Fruit fly (Drosophila melanogaster) whole organism, adult: Measurements from ENCODE around the gene CG11977.

ENCODE experiments used
- CG11617 ChIP-seq: fragments of 200-800 bp; sonication (Bioruptor generic); optimal IDR thresholded peaks from 2 replicates; lab custom pipeline; 2017; ENCODE audit warnings: mild to moderate bottlenecking, missing biosample characterization, missing genetic modification reagents, missing genetic modification characterization
- CG12768 ChIP-seq: fragments of 200-800 bp; sonication (Bioruptor generic); optimal IDR thresholded peaks from 2 replicates; lab custom pipeline; 2017; ENCODE audit warnings: missing biosample characterization, missing genetic modification characterization, mild to moderate bottlenecking, moderate library complexity, missing genetic modification reagents
- CG14711 ChIP-seq: fragments of 200-800 bp; sonication (Bioruptor generic); optimal IDR thresholded peaks from 2 replicates; lab custom pipeline; 2018; ENCODE audit warnings: missing biosample characterization, mild to moderate bottlenecking, missing genetic modification characterization, moderate library complexity
- CG1620 ChIP-seq: fragments of 200-800 bp; sonication (Bioruptor generic); optimal IDR thresholded peaks from 2 replicates; lab custom pipeline; 2016; ENCODE audit warnings: missing biosample characterization, missing genetic modification characterization
- CG33017 ChIP-seq: fragments of 200-800 bp; sonication (Bioruptor generic); optimal IDR thresholded peaks from 2 replicates; lab custom pipeline; 2018; ENCODE audit warnings: missing biosample characterization, mild to moderate bottlenecking, missing genetic modification characterization, moderate library complexity
- CG5204 ChIP-seq: fragments of 200-800 bp; sonication (Bioruptor generic); optimal IDR thresholded peaks from 2 replicates; lab custom pipeline; 2016; ENCODE audit warnings: missing biosample characterization, missing genetic modification characterization
- CG7045 ChIP-seq: fragments of 200-800 bp; sonication (Bioruptor generic); optimal IDR thresholded peaks from 2 replicates; lab custom pipeline; 2017; ENCODE audit warnings: missing biosample characterization, mild to moderate bottlenecking, missing genetic modification characterization
- CG7101 ChIP-seq: fragments of 200-800 bp; sonication (Bioruptor generic); optimal IDR thresholded peaks from 2 replicates; lab custom pipeline; 2018; ENCODE audit warnings: missing biosample characterization, mild to moderate bottlenecking, missing genetic modification characterization, moderate library complexity
- Clk ChIP-seq: fragments of 200-800 bp; sonication (Bioruptor generic); optimal IDR thresholded peaks from 2 replicates; lab custom pipeline; 2017; ENCODE audit warnings: missing biosample characterization, missing genetic modification characterization
- Crg-1 ChIP-seq: fragments of 200-800 bp; sonication (Bioruptor generic); optimal IDR thresholded peaks from 2 replicates; lab custom pipeline; 2016; ENCODE audit warnings: missing biosample characterization, missing genetic modification characterization
- Hr96 ChIP-seq: fragments of 200-800 bp; sonication (Bioruptor generic); optimal IDR thresholded peaks from 2 replicates; lab custom pipeline; 2016; ENCODE audit warnings: missing biosample characterization, missing genetic modification characterization
- Mnt ChIP-seq: fragments of 200-800 bp; sonication (Bioruptor generic); optimal IDR thresholded peaks from 2 replicates; lab custom pipeline; 2016; ENCODE audit warnings: missing biosample characterization, mild to moderate bottlenecking, missing genetic modification characterization
- bab1 ChIP-seq: fragments of 200-800 bp; sonication (Bioruptor generic); optimal IDR thresholded peaks from 3 replicates; lab custom pipeline; 2019; ENCODE audit warnings: missing biosample characterization, mild to moderate bottlenecking, missing genetic modification characterization, moderate library complexity
- cic ChIP-seq: fragments of 200-800 bp; sonication (Bioruptor generic); optimal IDR thresholded peaks from 2 replicates; lab custom pipeline; 2017; ENCODE audit warnings: missing biosample characterization, mild to moderate bottlenecking, missing genetic modification characterization, moderate library complexity
- cnc ChIP-seq, 2 experiments: fragments of >200 bp; optimal IDR thresholded peaks; 2 replicates each; lab custom pipeline; 2017
- kay ChIP-seq: fragments of 200-800 bp; sonication (Bioruptor generic); peaks from one replicate; lab custom pipeline; 2016; ENCODE audit warnings: missing biosample characterization, missing genetic modification characterization, borderline replicate concordance
- ovo ChIP-seq: fragments of 200-800 bp; sonication (Bioruptor generic); optimal IDR thresholded peaks from 2 replicates; lab custom pipeline; 2016; ENCODE audit warnings: missing biosample characterization, missing genetic modification characterization
- pad ChIP-seq: fragments of 200-800 bp; sonication (Bioruptor generic); optimal IDR thresholded peaks from 3 replicates; lab custom pipeline; 2017; ENCODE audit warnings: missing biosample characterization, missing genetic modification characterization, mild to moderate bottlenecking, moderate library complexity, missing genetic modification reagents
- tj ChIP-seq: fragments of 200-800 bp; sonication (Bioruptor generic); optimal IDR thresholded peaks from 3 replicates; lab custom pipeline; 2017; ENCODE audit warnings: missing biosample characterization, mild to moderate bottlenecking, missing genetic modification characterization, moderate library complexity
- toe ChIP-seq: fragments of 200-800 bp; sonication (Bioruptor generic); optimal IDR thresholded peaks from 2 replicates; lab custom pipeline; 2016; ENCODE audit warnings: missing biosample characterization, missing genetic modification characterization

Gene CG11977

dm6 chr3R:9038652-9039051 lies 41.2 kb downstream of the CG11977 start, which contains the start of gene hyx:
hyx (plus strand) TSS chr3R:9038760.
- TF ChIP-seq toe: no peak
- peak; percentile 41 for TF ChIP-seq CG7101 (tag; lab: Kevin White, UChicago)
- no peak for TF ChIP-seq tj (GFP tag; lab: Kevin White, UChicago)
- peak; percentile 21 for TF ChIP-seq CG14711 (tag; lab: Kevin White, UChicago)
- TF ChIP-seq CG12768: peak; percentile 31
- peak; percentile 78 for TF ChIP-seq pad (GFP tag; lab: Kevin White, UChicago)
- TF ChIP-seq CG11617 (GFP tag; lab: Kevin White, UChicago): peak; percentile 49
- TF ChIP-seq kay (GFP tag; lab: Kevin White, UChicago): peak; percentile 62
- TF ChIP-seq bab1 (GFP tag; lab: Kevin White, UChicago): peak; percentile 66
- TF ChIP-seq CG33017 (tag; lab: Kevin White, UChicago): peak; percentile 14
- peak; percentile 59 for TF ChIP-seq cic (GFP tag; lab: Kevin White, UChicago)
- peak; percentile 60 for TF ChIP-seq Mnt (GFP tag; lab: Kevin White, UChicago)
- no peak for TF ChIP-seq Hr96
- peak; percentile 32 for TF ChIP-seq CG1620
- no peak for TF ChIP-seq cnc (optimal IDR thresholded peaks at IDR 0.05; lab: Kevin White, UChicago)
- TF ChIP-seq Crg-1: peak; percentile 53

dm6 chr3R:9039448-9039847 lies 42.0 kb downstream of the CG11977 start, which contains the start of gene neur:
neur (minus strand) TSS chr3R:9039471.
- TF ChIP-seq Clk (GFP tag; lab: Kevin White, UChicago) (no peak), CG1620 (peak; percentile 51), kay (GFP tag; lab: Kevin White, UChicago) (no peak), CG5204 (no peak), toe (no peak), CG7045 (peak; percentile 39), bab1 (GFP tag; lab: Kevin White, UChicago) (peak; percentile 69), pad (GFP tag; lab: Kevin White, UChicago) (peak; percentile 50), tj (GFP tag; lab: Kevin White, UChicago) (peak; percentile 34), cnc (optimal IDR thresholded peaks at IDR 0.05; lab: Kevin White, UChicago) (no peak), ovo (GFP tag; lab: Kevin White, UChicago) (peak; percentile 22), cic (GFP tag; lab: Kevin White, UChicago) (peak; percentile 46), Mnt (GFP tag; lab: Kevin White, UChicago) (peak; percentile 42), CG14711 (tag; lab: Kevin White, UChicago) (peak; percentile 7), Hr96 (no peak), CG11617 (GFP tag; lab: Kevin White, UChicago) (peak; percentile 14), CG7101 (tag; lab: Kevin White, UChicago) (peak; percentile 3), Crg-1 (peak; percentile 8), CG33017 (tag; lab: Kevin White, UChicago) (no peak), CG12768 (no peak)

dm6 chr3R:9043610-9044009 lies 46.1 kb downstream of the CG11977 start:
- TF ChIP-seq pad (GFP tag; lab: Kevin White, UChicago): no peak
- peak; percentile 31 for TF ChIP-seq Mnt (GFP tag; lab: Kevin White, UChicago)
- peak; percentile 70 for TF ChIP-seq cic (GFP tag; lab: Kevin White, UChicago)
- peak; percentile 97 for TF ChIP-seq kay (GFP tag; lab: Kevin White, UChicago)
- no peak for TF ChIP-seq CG33017 (tag; lab: Kevin White, UChicago)
- no peak for TF ChIP-seq CG7101 (tag; lab: Kevin White, UChicago)
- no peak for TF ChIP-seq Crg-1
- no peak for TF ChIP-seq toe
- TF ChIP-seq CG1620: no peak

dm6 chr3R:9045733-9046132 lies 48.2 kb downstream of the CG11977 start:
- TF ChIP-seq kay (GFP tag; lab: Kevin White, UChicago) (no peak), CG11617 (GFP tag; lab: Kevin White, UChicago) (no peak), tj (GFP tag; lab: Kevin White, UChicago) (no peak), ovo (GFP tag; lab: Kevin White, UChicago) (no peak), CG7101 (tag; lab: Kevin White, UChicago) (no peak), Clk (GFP tag; lab: Kevin White, UChicago) (no peak), CG1620 (no peak), CG14711 (tag; lab: Kevin White, UChicago) (no peak), CG12768 (no peak), Crg-1 (no peak), cic (GFP tag; lab: Kevin White, UChicago) (no peak), CG33017 (tag; lab: Kevin White, UChicago) (no peak)

dm6 chr3R:9046954-9047353 lies 49.5 kb downstream of the CG11977 start:
- TF ChIP-seq CG11617 (GFP tag; lab: Kevin White, UChicago) (no peak), bab1 (GFP tag; lab: Kevin White, UChicago) (peak; percentile 1), CG7101 (tag; lab: Kevin White, UChicago) (no peak)

- TF ChIP-seq Mnt (GFP tag; lab: Kevin White, UChicago) (peak; percentile 92), CG7101 (tag; lab: Kevin White, UChicago) (peak; percentile 78), tj (GFP tag; lab: Kevin White, UChicago) (no peak), CG14711 (tag; lab: Kevin White, UChicago) (peak; percentile 74), cnc (optimal IDR thresholded peaks at IDR 0.05; lab: Kevin White, UChicago) (peak in 1 of 2 experiments; percentile 13), ovo (GFP tag; lab: Kevin White, UChicago) (no peak), CG33017 (tag; lab: Kevin White, UChicago) (peak; percentile 64), CG11617 (GFP tag; lab: Kevin White, UChicago) (peak; percentile 72), CG7045 (peak; percentile 62), Clk (GFP tag; lab: Kevin White, UChicago) (peak; percentile 8), kay (GFP tag; lab: Kevin White, UChicago) (peak; percentile 99), bab1 (GFP tag; lab: Kevin White, UChicago) (peak; percentile 76), toe (no peak), CG1620 (no peak), CG12768 (peak; percentile 63), pad (GFP tag; lab: Kevin White, UChicago) (peak; percentile 41), Crg-1 (peak; percentile 80), Hr96 (no peak), cic (GFP tag; lab: Kevin White, UChicago) (peak; percentile 97), CG5204 (no peak)
These were observed 50.3 kb downstream of the CG11977 start, which contains the start of gene Rel for dm6 chr3R:9047561-9048465. Rel (minus strand) TSS chr3R:9047977.
